Worm (Caenorhabditis elegans) whole organism, L2 larva: ENCODE results near the gene rpl-26.
A peak's percentile ranks its signal among the peaks of the same experiment; 100 is the strongest.

Source experiments
- C34F6.9 ChIP-seq: fragments of 150-350 bp; optimal IDR thresholded peaks from 2 replicates; lab custom pipeline; 2014; ENCODE audit warnings: missing biosample characterization, missing genetic modification characterization
- F13H6.1 ChIP-seq: sonication (generic microtip); optimal IDR thresholded peaks from 2 replicates; lab custom pipeline; 2016; ENCODE audit warnings: missing genetic modification characterization, missing compliant biosample characterization
- R02D3.7 ChIP-seq: fragments of 150-350 bp; optimal IDR thresholded peaks from 2 replicates; lab custom pipeline; 2014; ENCODE audit warnings: missing biosample characterization, missing genetic modification characterization
- Y55F3AM.14 ChIP-seq: fragments of 200-800 bp; sonication (Bioruptor generic); optimal IDR thresholded peaks from 2 replicates; lab custom pipeline; 2018; ENCODE audit warnings: mild to moderate bottlenecking, missing genetic modification characterization, missing compliant biosample characterization
- ZK546.5 ChIP-seq: sonication (generic microtip); optimal IDR thresholded peaks from 2 replicates; lab custom pipeline; 2017; ENCODE audit warnings: missing biosample characterization, missing genetic modification characterization
- alr-1 ChIP-seq: fragments of 150-350 bp; optimal IDR thresholded peaks from 2 replicates; lab custom pipeline; 2014; ENCODE audit warnings: missing biosample characterization, missing genetic modification characterization
- ama-1 ChIP-seq: fragments of 150-350 bp; optimal IDR thresholded peaks from 2 replicates; lab custom pipeline; 2018; ENCODE audit warnings: inconsistent platforms
- blmp-1 ChIP-seq: sonication (generic microtip); optimal IDR thresholded peaks from 2 replicates; lab custom pipeline; 2017; ENCODE audit warnings: missing genetic modification characterization, mild to moderate bottlenecking, missing compliant biosample characterization, antibody characterized with exemption, moderate library complexity; ENCODE audit not compliant: insufficient read depth
- ceh-16 ChIP-seq: fragments of 150-350 bp; optimal IDR thresholded peaks from 2 replicates; lab custom pipeline; 2014; ENCODE audit warnings: missing biosample characterization, missing genetic modification characterization
- crh-2 ChIP-seq: sonication (generic microtip); optimal IDR thresholded peaks from 2 replicates; lab custom pipeline; 2017; ENCODE audit warnings: missing biosample characterization, missing genetic modification characterization
- elt-1 ChIP-seq: fragments of 150-350 bp; optimal IDR thresholded peaks from 2 replicates; lab custom pipeline; 2014; ENCODE audit warnings: missing biosample characterization, missing genetic modification characterization
- elt-3 ChIP-seq: sonication (generic microtip); optimal IDR thresholded peaks from 2 replicates; lab custom pipeline; 2017; ENCODE audit warnings: missing biosample characterization, missing genetic modification characterization
- fos-1 ChIP-seq: fragments of 150-350 bp; optimal IDR thresholded peaks from 2 replicates; lab custom pipeline; 2014; ENCODE audit warnings: missing biosample characterization, missing genetic modification characterization
- gmeb-1 ChIP-seq: fragments of 150-350 bp; optimal IDR thresholded peaks from 2 replicates; lab custom pipeline; 2014; ENCODE audit warnings: missing biosample characterization, missing genetic modification characterization
- lin-11 ChIP-seq: fragments of 150-350 bp; sonication (generic microtip); optimal IDR thresholded peaks from 2 replicates; lab custom pipeline; 2014; ENCODE audit warnings: missing biosample characterization, missing genetic modification characterization, inconsistent platforms, mixed read lengths
- lin-13 ChIP-seq: fragments of 150-350 bp; optimal IDR thresholded peaks from 2 replicates; lab custom pipeline; 2014; ENCODE audit warnings: missing biosample characterization, missing genetic modification reagents, missing genetic modification characterization
- lsy-2 ChIP-seq, 2 experiments: fragments of 150-350 bp in 1 of 2; sonication (generic microtip) in 1 of 2; optimal IDR thresholded peaks; 2 replicates each; lab custom pipeline; 2014 to 2017; ENCODE audit warnings: missing biosample characterization in 2 of 2, missing genetic modification characterization in 2 of 2
- mab-5 ChIP-seq: fragments of 150-350 bp; optimal IDR thresholded peaks from 2 replicates; lab custom pipeline; 2014; ENCODE audit warnings: missing biosample characterization, missing genetic modification characterization
- mbf-1 ChIP-seq: sonication (generic microtip); optimal IDR thresholded peaks from 2 replicates; lab custom pipeline; 2017; ENCODE audit warnings: missing biosample characterization, missing genetic modification characterization
- nhr-10 ChIP-seq: sonication (generic microtip); optimal IDR thresholded peaks from 2 replicates; lab custom pipeline; 2017; ENCODE audit warnings: missing biosample characterization, missing genetic modification characterization
- nhr-11 ChIP-seq: fragments of 150-350 bp; optimal IDR thresholded peaks from 2 replicates; lab custom pipeline; 2014; ENCODE audit warnings: missing biosample characterization, missing genetic modification characterization
- nhr-12 ChIP-seq: fragments of 150-350 bp; optimal IDR thresholded peaks from 2 replicates; lab custom pipeline; 2014; ENCODE audit warnings: missing biosample characterization, missing genetic modification characterization
- nhr-129 ChIP-seq: fragments of 150-350 bp; optimal IDR thresholded peaks from 2 replicates; lab custom pipeline; 2014; ENCODE audit warnings: missing biosample characterization, missing genetic modification characterization
- nhr-21 ChIP-seq: fragments of 150-350 bp; optimal IDR thresholded peaks from 2 replicates; lab custom pipeline; 2014; ENCODE audit warnings: missing biosample characterization, missing genetic modification characterization
- nhr-23 ChIP-seq: fragments of 150-350 bp; optimal IDR thresholded peaks from 2 replicates; lab custom pipeline; 2014; ENCODE audit warnings: missing biosample characterization, missing genetic modification reagents, missing genetic modification characterization
- nhr-237 ChIP-seq: fragments of 150-350 bp; optimal IDR thresholded peaks from 2 replicates; lab custom pipeline; 2014; ENCODE audit warnings: missing biosample characterization, missing genetic modification characterization
- nhr-25 ChIP-seq: fragments of 150-350 bp; sonication (generic microtip); optimal IDR thresholded peaks from 3 replicates; lab custom pipeline; 2014; ENCODE audit warnings: missing biosample characterization, missing genetic modification characterization
- nhr-77 ChIP-seq: fragments of 150-350 bp; optimal IDR thresholded peaks from 2 replicates; lab custom pipeline; 2014; ENCODE audit warnings: missing biosample characterization, missing genetic modification characterization
- peb-1 ChIP-seq: fragments of 150-350 bp; optimal IDR thresholded peaks from 2 replicates; lab custom pipeline; 2014; ENCODE audit warnings: missing biosample characterization, missing genetic modification characterization
- sem-4 ChIP-seq: fragments of 150-350 bp; optimal IDR thresholded peaks from 2 replicates; lab custom pipeline; 2014; ENCODE audit warnings: missing biosample characterization, missing genetic modification reagents, missing genetic modification characterization
- sma-3 ChIP-seq: sonication (generic microtip); optimal IDR thresholded peaks from 2 replicates; lab custom pipeline; 2016; ENCODE audit warnings: missing genetic modification reagents, missing genetic modification characterization, missing compliant biosample characterization
- sma-9 ChIP-seq, 2 experiments: fragments of 150-350 bp in 1 of 2; sonication (generic microtip) in 1 of 2; optimal IDR thresholded peaks; 2 replicates each; lab custom pipeline; 2014 to 2016; ENCODE audit warnings: missing genetic modification characterization in 2 of 2, mild to moderate bottlenecking in 1 of 2, missing biosample characterization in 1 of 2, missing compliant biosample characterization in 1 of 2, missing genetic modification reagents in 1 of 2, moderate library complexity in 1 of 2
- unc-39 ChIP-seq: fragments of 150-350 bp; optimal IDR thresholded peaks from 2 replicates; lab custom pipeline; 2014; ENCODE audit warnings: missing biosample characterization, missing genetic modification characterization
- unc-62 ChIP-seq: fragments of 150-350 bp; optimal IDR thresholded peaks from 2 replicates; lab custom pipeline; 2014; ENCODE audit warnings: missing biosample characterization, missing genetic modification reagents, missing genetic modification characterization
- zag-1 ChIP-seq: fragments of 150-350 bp; optimal IDR thresholded peaks from 2 replicates; lab custom pipeline; 2014; ENCODE audit warnings: missing biosample characterization, missing genetic modification characterization
- ztf-11 ChIP-seq: sonication (generic microtip); optimal IDR thresholded peaks from 2 replicates; lab custom pipeline; 2017; ENCODE audit warnings: missing biosample characterization, missing genetic modification characterization

Gene rpl-26

DNA sequence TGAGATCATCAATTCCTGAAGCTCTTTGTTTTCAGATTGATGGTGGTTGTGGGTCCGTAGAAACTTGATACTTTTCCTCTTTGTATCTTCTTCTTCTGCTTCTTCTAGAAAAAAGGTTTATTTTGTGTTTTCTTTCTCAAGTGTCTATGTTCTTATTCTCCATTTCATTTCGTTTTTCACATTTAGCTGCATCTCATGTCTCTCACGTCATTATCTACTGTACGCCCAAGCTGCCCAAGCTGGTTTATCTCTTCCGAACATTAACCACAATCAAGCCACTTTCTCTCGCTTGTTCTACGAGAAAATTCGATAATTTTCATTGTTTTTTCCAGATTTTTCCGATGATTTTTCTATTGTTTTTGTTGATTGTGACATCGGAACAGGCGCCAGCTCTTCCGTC is 3.4 kb upstream of the rpl-26 start, which contains the start of gene F28C6.5:
TSS of gene F28C6.5 (plus strand) at position 301 of the 400 bp plus-strand sequence.
- no peak for TF ChIP-seq nhr-11 (tag; lab: Kevin White, UChicago)
- TF ChIP-seq sem-4 (tag; lab: Kevin White, UChicago), result no peak
- no peak for TF ChIP-seq lin-13

- TF ChIP-seq nhr-12 (tag; lab: Kevin White, UChicago) (no peak), ama-1 (no peak), ztf-11 (tag; lab: Kevin White, UChicago) (no peak), unc-62 (GFP tag; lab: Kevin White, UChicago) (no peak), nhr-23 (no peak)
These were observed 2.4 kb upstream of the rpl-26 start, which contains the start of gene pigg-1 for ce11 chrII:8600165-8600564. Gene pigg-1, minus strand, starts transcription at chrII:8600265.

ce11 chrII:8603567-8604359 is 1.2 kb downstream of the rpl-26 start, which contains the start of gene suf-1:
Gene suf-1, plus strand, starts transcription at chrII:8603846.
- TF ChIP-seq nhr-77 (tag; lab: Kevin White, UChicago) (no peak), blmp-1 (no peak), elt-3 (tag; lab: Kevin White, UChicago) (no peak), ZK546.5 (tag; lab: Kevin White, UChicago) (no peak), nhr-21 (peak; percentile 35), nhr-129 (tag; lab: Kevin White, UChicago) (peak; percentile 14), ceh-16 (tag; lab: Kevin White, UChicago) (no peak), nhr-25 (no peak), alr-1 (tag; lab: Kevin White, UChicago) (no peak), lin-13 (peak; percentile 33), nhr-12 (tag; lab: Kevin White, UChicago) (no peak), sma-9 (GFP tag; optimal IDR thresholded peaks at IDR 0.05; lab: Kevin White, UChicago) (peak; percentile 8), sma-9 (tag; optimal IDR thresholded peaks at IDR 0.05; lab: Kevin White, UChicago) (no peak), R02D3.7 (tag; lab: Kevin White, UChicago) (no peak), lin-11 (tag; lab: Kevin White, UChicago) (no peak), crh-2 (tag; lab: Kevin White, UChicago) (peak; percentile 36), ztf-11 (tag; lab: Kevin White, UChicago) (no peak), zag-1 (tag; lab: Kevin White, UChicago) (no peak), fos-1 (peak; percentile 9), mbf-1 (tag; lab: Kevin White, UChicago) (no peak), sem-4 (tag; lab: Kevin White, UChicago) (peak; percentile 35), unc-39 (no peak), lsy-2 (tag; optimal IDR thresholded peaks at IDR 0.05; lab: Kevin White, UChicago) (peak in 1 of 2 experiments; percentile 58), C34F6.9 (tag; lab: Kevin White, UChicago) (no peak), Y55F3AM.14 (no peak), F13H6.1 (tag; lab: Kevin White, UChicago) (no peak), elt-1 (no peak), nhr-10 (no peak), peb-1 (tag; lab: Kevin White, UChicago) (no peak), gmeb-1 (tag; lab: Kevin White, UChicago) (no peak), ama-1 (no peak), sma-3 (GFP tag; lab: Kevin White, UChicago) (no peak), mab-5 (tag; lab: Kevin White, UChicago) (no peak)

- TF ChIP-seq nhr-237 (tag; lab: Kevin White, UChicago), result no peak
These were observed 4.0 kb downstream of the rpl-26 start, which contains the start of gene F28C6.8 for ce11 chrII:8606549-8606948. Gene F28C6.8, plus strand, starts transcription at chrII:8606849.
